Worm (Caenorhabditis elegans) whole organism, dauer: Measurements from ENCODE around the gene nmr-1.

Experiments used
- unc-62 ChIP-seq: sonication (generic microtip); optimal IDR thresholded peaks from 2 replicates; lab custom pipeline; 2017; ENCODE audit warnings: missing biosample characterization, missing genetic modification reagents, missing genetic modification characterization

Gene nmr-1

DNA sequence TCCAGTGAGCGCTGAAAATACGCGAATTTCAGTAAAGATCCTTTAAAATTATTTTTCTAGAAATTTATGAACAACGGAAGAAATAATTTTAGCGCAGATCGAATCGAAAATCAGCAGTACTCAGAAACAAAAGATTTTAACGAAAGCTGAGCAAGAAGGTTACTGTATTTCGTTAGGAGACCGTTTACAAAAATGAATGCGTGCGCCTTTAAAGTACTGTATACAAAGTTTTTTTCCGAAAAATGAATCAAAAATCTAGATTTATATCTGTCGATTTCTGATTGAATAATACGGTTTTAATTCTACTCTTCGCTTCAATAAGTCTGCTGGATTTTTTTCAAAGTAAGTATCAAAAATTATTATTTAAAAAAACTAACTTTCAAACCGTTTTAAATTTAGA, 32.4 kb downstream of the nmr-1 start, which contains the start of the genes EEED8.14 and EEED8.3:
Gene EEED8.14 (minus strand): TSS at position 13 of the 400 bp plus-strand sequence.
Gene EEED8.3 (plus strand): TSS at position 237 of the 400 bp plus-strand sequence.
- no peak for TF ChIP-seq unc-62 (GFP tag; lab: Kevin White, UChicago)

DNA sequence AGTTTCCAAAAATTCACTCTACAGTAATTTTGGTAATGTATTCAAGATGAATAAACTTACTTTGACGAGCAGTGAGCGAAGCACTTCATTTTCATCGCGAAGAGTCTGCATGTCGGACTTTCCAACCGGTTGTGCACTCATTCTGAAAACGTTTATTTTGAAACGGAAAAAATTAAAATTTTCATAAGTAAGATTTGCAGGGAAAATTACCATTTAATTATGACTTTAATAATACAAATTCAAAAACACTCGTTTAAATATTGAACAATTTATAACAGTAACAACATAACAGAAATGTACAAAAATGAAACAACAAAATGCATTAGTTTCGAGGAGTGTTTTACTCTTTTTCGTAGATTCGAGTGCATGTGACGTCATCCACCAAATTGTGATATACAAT, 33.9 kb downstream of the nmr-1 start, which contains the start of the genes EEED8.13 and EEED8.18:
Gene EEED8.13 (minus strand): TSS at position 101 of the 400 bp plus-strand sequence.
Gene EEED8.18 (minus strand): TSS at position 144 of the 400 bp plus-strand sequence.
- no peak for TF ChIP-seq unc-62 (GFP tag; lab: Kevin White, UChicago)

DNA sequence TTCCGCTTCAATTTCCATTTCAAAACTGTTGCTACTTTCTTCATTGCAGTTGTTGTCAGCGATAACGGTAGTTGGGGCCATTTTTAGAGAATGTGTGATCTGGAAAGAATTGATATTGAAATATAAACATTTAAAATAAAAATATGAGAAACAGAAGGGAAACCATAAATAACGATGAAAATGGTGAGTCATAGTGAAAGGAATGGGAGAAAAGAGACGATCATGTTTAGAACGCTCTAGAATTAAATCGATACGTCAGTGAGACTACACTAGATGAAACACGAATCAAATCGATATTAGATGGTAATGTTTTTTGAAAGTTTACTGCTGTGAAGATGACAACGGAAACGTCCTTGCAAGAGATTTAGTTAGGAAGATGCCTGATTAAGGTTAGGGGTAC, 37.5 kb downstream of the nmr-1 start, which contains the start of the genes EEED8.12 and EEED8.4:
Gene EEED8.12 (minus strand): TSS at position 101 of the 400 bp plus-strand sequence.
Gene EEED8.4 (plus strand): TSS at position 396 of the 400 bp plus-strand sequence.
- TF ChIP-seq unc-62 (GFP tag; lab: Kevin White, UChicago), result no peak

- TF ChIP-seq unc-62 (GFP tag; lab: Kevin White, UChicago), result no peak
Observed at ce11 chrII:5407548-5407947, 38.9 kb downstream of the nmr-1 start, which contains the start of gene clec-141. clec-141 (minus strand) TSS chrII:5407648.

ce11 chrII:5399201-5399600, 47.2 kb downstream of the nmr-1 start, which contains the start of gene mog-5:
mog-5 (plus strand) TSS chrII:5399538.
- no peak for TF ChIP-seq unc-62 (GFP tag; lab: Kevin White, UChicago)

DNA sequence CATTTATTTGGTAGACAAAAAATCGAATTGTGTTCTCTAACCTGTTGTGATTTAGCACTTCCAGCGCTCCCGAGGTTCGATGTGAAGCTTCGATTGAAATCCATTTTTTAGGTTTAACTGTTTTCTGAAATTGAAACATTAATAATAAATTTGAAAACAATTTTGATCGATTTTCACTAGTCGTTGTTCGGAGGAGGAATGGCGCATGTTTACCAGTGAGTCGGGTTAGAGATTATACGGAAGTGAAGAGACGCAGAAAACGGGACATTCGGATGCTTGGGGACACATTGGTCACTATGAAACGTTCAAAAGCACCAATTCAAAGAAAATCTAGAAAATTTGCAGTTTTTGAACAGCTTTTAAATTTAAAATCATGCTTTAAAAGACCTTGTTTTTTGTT, 47.6 kb downstream of the nmr-1 start, which contains the start of gene fbxl-3:
Gene fbxl-3 (minus strand): TSS at position 124 of the 400 bp plus-strand sequence.
- TF ChIP-seq unc-62 (GFP tag; lab: Kevin White, UChicago), result no peak

ce11 chrII:5395594-5395993, 50.8 kb downstream of the nmr-1 start, which contains the start of gene pink-1:
pink-1 (minus strand) TSS chrII:5395694.
- TF ChIP-seq unc-62 (GFP tag; lab: Kevin White, UChicago), result no peak

- TF ChIP-seq unc-62 (GFP tag; lab: Kevin White, UChicago), result no peak
Observed at ce11 chrII:5393090-5393489, 53.3 kb downstream of the nmr-1 start, which contains the start of gene brap-2. brap-2 (minus strand) TSS chrII:5393190.

ce11 chrII:5391447-5391846, 55.0 kb downstream of the nmr-1 start:
- no peak for TF ChIP-seq unc-62 (GFP tag; lab: Kevin White, UChicago)
